Worm (Caenorhabditis elegans): ENCODE results near the gene C34H4.1.

C34H4.1 gene

ce11 chrIV:1597018-1597417 is 41.6 kb downstream of the C34H4.1 start, which contains the start of gene ced-2:
Gene ced-2, plus strand, starts transcription at chrIV:1597318.
- no peak for TF ChIP-seq zip-8 (tag; optimal IDR thresholded peaks at IDR 0.05)
- TF ChIP-seq nhr-12 (tag; optimal IDR thresholded peaks at IDR 0.05), result no peak
- no peak for TF ChIP-seq ces-1 (GFP tag; optimal IDR thresholded peaks at IDR 0.05)
- TF ChIP-seq nhr-237 (tag; optimal IDR thresholded peaks at IDR 0.05), result no peak
- no peak for TF ChIP-seq elt-3 (tag; optimal IDR thresholded peaks at IDR 0.05)

ce11 chrIV:1600784-1601183 is 45.4 kb downstream of the C34H4.1 start:
- TF ChIP-seq unc-39 (tag; optimal IDR thresholded peaks at IDR 0.05) (no peak), snpc-4 (tag; optimal IDR thresholded peaks at IDR 0.05) (no peak), ham-2 (GFP tag; optimal IDR thresholded peaks at IDR 0.05) (no peak), elt-1 (tag; optimal IDR thresholded peaks at IDR 0.05; ENCODE audit: borderline replicate concordance, insufficient read depth) (no peak)

- no peak for TF ChIP-seq snpc-4 (tag; optimal IDR thresholded peaks at IDR 0.05)
- no peak for TF ChIP-seq pha-4 (tag; optimal IDR thresholded peaks at IDR 0.05)
- no peak for TF ChIP-seq nhr-237 (tag; optimal IDR thresholded peaks at IDR 0.05)
- no peak for TF ChIP-seq sptf-1 (tag; optimal IDR thresholded peaks at IDR 0.05)
- no peak for TF ChIP-seq cnd-1 (tag; optimal IDR thresholded peaks at IDR 0.05)
- TF ChIP-seq unc-62 (GFP tag; optimal IDR thresholded peaks at IDR 0.05), result no peak
Measured at ce11 chrIV:1601357-1601756, 46.0 kb downstream of the C34H4.1 start, which contains the start of gene set-23. Gene set-23, plus strand, starts transcription at chrIV:1601657.

- TF ChIP-seq tbx-8 (GFP tag; optimal IDR thresholded peaks at IDR 0.05) (no peak), ztf-11 (tag; optimal IDR thresholded peaks at IDR 0.05) (no peak)
Measured at ce11 chrIV:1602936-1603457, 47.6 kb downstream of the C34H4.1 start.

- TF ChIP-seq nhr-237 (tag; optimal IDR thresholded peaks at IDR 0.05) (no peak), lsy-2 (tag; optimal IDR thresholded peaks at IDR 0.05) (no peak), nhr-76 (tag; optimal IDR thresholded peaks at IDR 0.05) (no peak), ces-1 (GFP tag; optimal IDR thresholded peaks at IDR 0.05) (no peak), mab-5 (tag; optimal IDR thresholded peaks at IDR 0.05) (no peak), cnd-1 (tag; optimal IDR thresholded peaks at IDR 0.05) (no peak), bed-3 (GFP tag; optimal IDR thresholded peaks at IDR 0.05) (no peak), hlh-1 (tag; optimal IDR thresholded peaks at IDR 0.05) (no peak), ceh-83 (GFP tag; optimal IDR thresholded peaks at IDR 0.05) (no peak), unc-39 (tag; optimal IDR thresholded peaks at IDR 0.05) (no peak), nhr-12 (tag; optimal IDR thresholded peaks at IDR 0.05) (no peak), ceh-39 (tag; optimal IDR thresholded peaks at IDR 0.05) (no peak), M03D4.4 (tag; optimal IDR thresholded peaks at IDR 0.05) (no peak), elt-3 (tag; optimal IDR thresholded peaks at IDR 0.05) (no peak), ztf-11 (tag; optimal IDR thresholded peaks at IDR 0.05) (no peak), nhr-28 (tag; optimal IDR thresholded peaks at IDR 0.05) (no peak), zip-8 (tag; optimal IDR thresholded peaks at IDR 0.05) (no peak)
Measured at ce11 chrIV:1605276-1605762, 49.9 kb downstream of the C34H4.1 start, which contains the start of gene Y41D4B.11. Gene Y41D4B.11, plus strand, starts transcription at chrIV:1605712.

Data from whole organism, mixed stage, embryonic.